Fruit fly (Drosophila melanogaster): Measurements from ENCODE around the gene PpD3.

Gene PpD3

DNA sequence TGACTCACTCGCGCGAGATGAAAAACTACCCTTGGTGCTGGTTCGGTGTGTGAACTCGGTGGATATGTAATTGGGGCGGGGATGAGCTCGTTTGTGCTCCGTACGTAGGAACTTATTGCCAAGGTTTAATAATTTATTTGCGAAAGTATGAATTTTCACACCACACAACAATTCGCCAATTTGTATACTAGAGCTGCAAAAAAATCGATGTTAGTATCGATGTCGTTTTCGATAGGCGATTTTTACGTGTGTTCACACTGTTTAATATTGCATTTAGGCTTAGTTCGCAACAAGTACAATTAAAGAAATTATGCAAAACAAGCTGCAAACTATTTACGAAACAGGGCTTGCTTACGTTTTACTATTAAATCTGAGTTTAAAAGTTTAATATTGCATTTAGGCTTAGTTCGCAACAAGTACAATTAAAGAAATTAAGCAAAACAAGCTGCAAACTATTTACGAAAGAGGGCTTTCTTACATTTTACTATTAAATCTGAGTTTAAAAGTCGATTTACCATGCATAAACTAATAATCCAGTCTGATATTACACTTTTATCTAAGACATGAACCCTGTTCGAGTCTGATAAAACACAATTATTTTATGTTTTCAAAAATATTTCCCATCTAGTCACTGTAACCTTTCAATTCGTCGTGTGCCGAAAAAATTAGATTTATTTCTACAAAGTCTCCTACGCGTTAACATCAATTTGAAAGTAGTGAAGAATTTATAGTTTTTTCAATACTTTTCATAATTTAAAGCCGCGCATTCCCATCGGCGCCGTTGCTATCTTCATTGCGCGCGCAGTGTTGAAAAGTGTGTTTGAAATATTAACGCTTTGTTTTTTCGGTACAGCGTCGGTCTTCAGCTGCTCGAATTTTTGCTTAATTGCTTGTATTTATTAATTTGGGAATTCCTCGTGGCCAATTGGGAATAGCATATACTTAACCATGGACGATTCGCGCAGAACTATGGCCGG lies 15.6 kb downstream of the PpD3 start, which contains the start of the genes Snap24 and CG8478 (continued):
- TF ChIP-seq scrt (GFP tag; optimal IDR thresholded peaks at IDR 0.05), result no peak
- TF ChIP-seq trem (tag; optimal IDR thresholded peaks at IDR 0.05), result peak; percentile 27
- TF ChIP-seq vvl (GFP tag; IDR thresholded peaks at IDR 0.05), result no peak; the same call in 1 of the 2 replicates
- no peak for TF ChIP-seq Awh (GFP tag; IDR thresholded peaks at IDR 0.05)
- no peak for TF ChIP-seq chm (GFP tag; IDR thresholded peaks at IDR 0.05)
- TF ChIP-seq Deaf1 (tag; optimal IDR thresholded peaks at IDR 0.05), result no peak
- no peak for TF ChIP-seq ttk (GFP tag; IDR thresholded peaks at IDR 0.05)
- no peak for TF ChIP-seq CG10462 (GFP tag; optimal IDR thresholded peaks at IDR 0.05)
- TF ChIP-seq CG18599 (GFP tag; optimal IDR thresholded peaks at IDR 0.05), result no peak
- no peak for TF ChIP-seq chn (GFP tag; optimal IDR thresholded peaks at IDR 0.05)
- TF ChIP-seq CG4328 (GFP tag; optimal IDR thresholded peaks at IDR 0.05), result no peak
- no peak for TF ChIP-seq ftz-f1 (GFP tag; optimal IDR thresholded peaks at IDR 0.05)
- no peak for TF ChIP-seq zf30C (GFP tag; optimal IDR thresholded peaks at IDR 0.05)
- TF ChIP-seq pros (GFP tag; optimal IDR thresholded peaks at IDR 0.05), result no peak
- no peak for TF ChIP-seq CG32772 (GFP tag; IDR thresholded peaks at IDR 0.05)
- TF ChIP-seq Nf-YA (GFP tag; IDR thresholded peaks at IDR 0.05), result no peak
- TF ChIP-seq Blimp-1 (GFP tag; optimal IDR thresholded peaks at IDR 0.05), result no peak
- TF ChIP-seq hkb (optimal IDR thresholded peaks at IDR 0.05), result no peak
- TF ChIP-seq hkb (GFP tag; IDR thresholded peaks at IDR 0.05), result no peak
- no peak for TF ChIP-seq Atf-2 (GFP tag; optimal IDR thresholded peaks at IDR 0.05)
- TF ChIP-seq CG8765 (GFP tag; IDR thresholded peaks at IDR 0.05), result no peak
- TF ChIP-seq fd64A (GFP tag; optimal IDR thresholded peaks at IDR 0.05), result no peak
- TF ChIP-seq CG16815 (GFP tag; optimal IDR thresholded peaks at IDR 0.05), result no peak
- peak; percentile 86 for TF ChIP-seq BEAF-32 (GFP tag; optimal IDR thresholded peaks at IDR 0.05)
- no peak for TF ChIP-seq Hr51 (GFP tag; optimal IDR thresholded peaks at IDR 0.05)
- no peak for TF ChIP-seq cg (GFP tag; optimal IDR thresholded peaks at IDR 0.05)
- no peak for TF ChIP-seq CG3847 (GFP tag; IDR thresholded peaks at IDR 0.05)
- no peak for TF ChIP-seq aop (GFP tag; IDR thresholded peaks at IDR 0.05)
- TF ChIP-seq tll (GFP tag; optimal IDR thresholded peaks at IDR 0.05), result no peak
- no peak for TF ChIP-seq Doc2 (GFP tag; IDR thresholded peaks at IDR 0.05)
- peak; percentile 50 for TF ChIP-seq CG9932 (GFP tag; IDR thresholded peaks at IDR 0.05)
- TF ChIP-seq CG31388 (GFP tag; optimal IDR thresholded peaks at IDR 0.05), result no peak
- no peak for TF ChIP-seq CG13424 (tag; optimal IDR thresholded peaks at IDR 0.05)
- peak; percentile 26 for TF ChIP-seq CG12659 (GFP tag; optimal IDR thresholded peaks at IDR 0.05)
- TF ChIP-seq emc (GFP tag; optimal IDR thresholded peaks at IDR 0.05), result no peak
- peak; percentile 82 for TF ChIP-seq knrl (GFP tag; IDR thresholded peaks at IDR 0.05; ENCODE audit: partially characterized antibody)
- TF ChIP-seq Pdp1 (GFP tag; optimal IDR thresholded peaks at IDR 0.05), result peak in 1 of 2 experiments; percentile 22
- TF ChIP-seq nerfin-2 (GFP tag; IDR thresholded peaks at IDR 0.05; ENCODE audit: partially characterized antibody), result peak; percentile 73
- no peak for TF ChIP-seq CG9876 (GFP tag; optimal IDR thresholded peaks at IDR 0.05)
- TF ChIP-seq Sin3A (optimal IDR thresholded peaks at IDR 0.05), result no peak
- no peak for TF ChIP-seq ERR (GFP tag; optimal IDR thresholded peaks at IDR 0.05)
- TF ChIP-seq fd3F (GFP tag; optimal IDR thresholded peaks at IDR 0.05), result no peak

All from whole organism, embryonic.